Worm (Caenorhabditis elegans) whole organism, L4 larva: ENCODE measurements around the gene tofu-2.

Experiments
- D1046.2 ChIP-seq: fragments of 200-800 bp; sonication (Bioruptor generic); IDR thresholded peaks from 2 replicates; pipeline ENCODE4 v1.3.6; 2022; ENCODE audit warnings: missing genetic modification characterization, missing compliant biosample characterization
- F10B5.3 ChIP-seq: sonication (generic microtip); optimal IDR thresholded peaks from 2 replicates; lab custom pipeline; 2016; ENCODE audit warnings: mild to moderate bottlenecking, missing genetic modification characterization, missing compliant biosample characterization
- F26F4.8 ChIP-seq: fragments of 200-800 bp; sonication (Bioruptor generic); conservative IDR thresholded peaks from 2 replicates; pipeline ENCODE4 v1.3.6; 2022; ENCODE audit warnings: missing genetic modification characterization, missing compliant biosample characterization
- F37D6.2 ChIP-seq: sonication (generic microtip); optimal IDR thresholded peaks from 2 replicates; lab custom pipeline; 2016; ENCODE audit warnings: mild to moderate bottlenecking, missing genetic modification characterization, missing compliant biosample characterization
- F44E2.7 ChIP-seq: fragments of 200-800 bp; sonication (Bioruptor generic); IDR thresholded peaks from 2 replicates; pipeline ENCODE4 v2.1.2; 2022; ENCODE audit warnings: missing genetic modification characterization, missing compliant biosample characterization
- T20F7.1 ChIP-seq: fragments of 200-800 bp; sonication (Bioruptor generic); optimal IDR thresholded peaks from 2 replicates; lab custom pipeline; 2018; ENCODE audit warnings: mild to moderate bottlenecking, missing genetic modification characterization, missing compliant biosample characterization
- Y105C5A.15 ChIP-seq: fragments of 200-800 bp; sonication (Bioruptor generic); IDR thresholded peaks from 2 replicates; pipeline ENCODE4 v1.3.6; 2022; ENCODE audit warnings: missing genetic modification characterization, missing compliant biosample characterization
- ZK337.2 ChIP-seq: fragments of 200-800 bp; sonication (Bioruptor generic); IDR thresholded peaks from 2 replicates; pipeline ENCODE4 v1.3.6; 2022; ENCODE audit warnings: missing genetic modification reagents, missing genetic modification characterization, missing compliant biosample characterization
- ZK546.5 ChIP-seq, 2 experiments: sonication (generic microtip); optimal IDR thresholded peaks; 2 replicates each; lab custom pipeline; 2017; ENCODE audit warnings: missing biosample characterization in 2 of 2, missing genetic modification characterization in 2 of 2
- aly-2 ChIP-seq: sonication (generic microtip); optimal IDR thresholded peaks from 2 replicates; lab custom pipeline; 2018; ENCODE audit warnings: missing biosample characterization, missing genetic modification characterization
- ama-1 ChIP-seq: fragments of 150-350 bp; optimal IDR thresholded peaks from 2 replicates; lab custom pipeline; 2014; ENCODE audit warnings: inconsistent platforms, mixed read lengths
- ceh-20 ChIP-seq: fragments of 200-800 bp; sonication (Bioruptor generic); IDR thresholded peaks from 2 replicates; pipeline ENCODE4 v1.3.6; 2022; ENCODE audit warnings: missing genetic modification reagents, missing genetic modification characterization, missing compliant biosample characterization
- ceh-82 ChIP-seq: sonication (generic microtip); optimal IDR thresholded peaks from 2 replicates; lab custom pipeline; 2017; ENCODE audit warnings: missing biosample characterization, missing genetic modification characterization
- daf-12 ChIP-seq: fragments of 150-350 bp; optimal IDR thresholded peaks from 2 replicates; lab custom pipeline; 2014; ENCODE audit warnings: missing biosample characterization, missing genetic modification reagents, missing genetic modification characterization
- daf-8 ChIP-seq: fragments of 200-800 bp; sonication (Bioruptor generic); IDR thresholded peaks from 2 replicates; pipeline ENCODE4 v1.3.6; 2022; ENCODE audit warnings: missing genetic modification characterization, missing compliant biosample characterization
- dmd-9 ChIP-seq: fragments of 200-800 bp; sonication (Bioruptor generic); IDR thresholded peaks from 2 replicates; pipeline ENCODE4 v1.3.6; 2022; ENCODE audit warnings: missing genetic modification reagents, missing genetic modification characterization, missing compliant biosample characterization
- duxl-1 ChIP-seq: sonication (generic microtip); optimal IDR thresholded peaks from 2 replicates; lab custom pipeline; 2016; ENCODE audit warnings: mild to moderate bottlenecking, missing genetic modification characterization, moderate library complexity, missing compliant biosample characterization; ENCODE audit not compliant: poor library complexity
- dve-1 ChIP-seq: sonication (generic microtip); optimal IDR thresholded peaks from 2 replicates; lab custom pipeline; 2017; ENCODE audit warnings: antibody characterized with exemption, mild to moderate bottlenecking, missing genetic modification characterization, missing compliant biosample characterization; ENCODE audit not compliant: insufficient read depth
- fkh-10 ChIP-seq: fragments of 150-350 bp; optimal IDR thresholded peaks from 2 replicates; lab custom pipeline; 2014; ENCODE audit warnings: missing biosample characterization, missing genetic modification reagents, missing genetic modification characterization
- gei-8 ChIP-seq: fragments of 200-800 bp; sonication (Bioruptor generic); optimal IDR thresholded peaks from 2 replicates; lab custom pipeline; 2018; ENCODE audit warnings: mild to moderate bottlenecking, missing genetic modification characterization, missing compliant biosample characterization
- hif-1 ChIP-seq, 2 experiments: sonication (generic microtip); optimal IDR thresholded peaks; 2 replicates each; lab custom pipeline; 2016 to 2017; ENCODE audit warnings: missing compliant biosample characterization in 2 of 2, missing genetic modification characterization in 2 of 2, missing genetic modification reagents in 2 of 2, missing genotype in 2 of 2, mild to moderate bottlenecking in 1 of 2
- hlh-11 ChIP-seq: fragments of 200-800 bp; sonication (Bioruptor generic); optimal IDR thresholded peaks from 2 replicates; lab custom pipeline; 2018; ENCODE audit warnings: mild to moderate bottlenecking, missing genetic modification characterization, missing compliant biosample characterization
- hlh-30 ChIP-seq: sonication (generic microtip); optimal IDR thresholded peaks from 2 replicates; lab custom pipeline; 2017; ENCODE audit warnings: antibody characterized with exemption, mild to moderate bottlenecking, missing genetic modification characterization, missing compliant biosample characterization; ENCODE audit not compliant: insufficient read depth
- lin-1 ChIP-seq: fragments of 200-800 bp; sonication (Bioruptor generic); IDR thresholded peaks from 2 replicates; pipeline ENCODE4 v1.3.6; 2022; ENCODE audit warnings: missing genetic modification reagents, missing genetic modification characterization, missing compliant biosample characterization
- lin-38 ChIP-seq: fragments of 200-800 bp; sonication (Bioruptor generic); IDR thresholded peaks from 2 replicates; pipeline ENCODE4 v1.3.6; 2022; ENCODE audit warnings: missing genetic modification reagents, missing genetic modification characterization, missing compliant biosample characterization
- lsy-2 ChIP-seq, 2 experiments: fragments of 150-350 bp in 1 of 2; sonication (generic microtip) in 1 of 2; optimal IDR thresholded peaks; 2 replicates each; lab custom pipeline; 2014 to 2017; ENCODE audit warnings: missing biosample characterization in 2 of 2, missing genetic modification characterization in 2 of 2
- madf-5 ChIP-seq, 2 experiments: fragments of 200-800 bp; sonication (Bioruptor generic); IDR thresholded peaks; 2 replicates each; pipeline ENCODE4 v1.3.6; 2022; ENCODE audit warnings: missing compliant biosample characterization in 2 of 2, missing genetic modification characterization in 2 of 2
- mdl-1 ChIP-seq, 2 experiments: fragments of 150-350 bp in 1 of 2; sonication (generic microtip) in 1 of 2; optimal IDR thresholded peaks; 2 replicates each; lab custom pipeline; 2014 to 2017; ENCODE audit warnings: missing biosample characterization in 2 of 2, missing genetic modification characterization in 2 of 2
- mep-1 ChIP-seq: fragments of 150-350 bp; sonication (generic microtip); optimal IDR thresholded peaks from 3 replicates; lab custom pipeline; 2014; ENCODE audit warnings: missing biosample characterization, missing genetic modification characterization
- mes-2 ChIP-seq: sonication (generic microtip); optimal IDR thresholded peaks from 2 replicates; lab custom pipeline; 2016; ENCODE audit warnings: missing genotype, mild to moderate bottlenecking, missing genetic modification characterization, missing compliant biosample characterization; ENCODE audit not compliant: poor library complexity, severe bottlenecking
- mxl-2 ChIP-seq: fragments of 200-800 bp; sonication (Bioruptor generic); conservative IDR thresholded peaks from 2 replicates; pipeline ENCODE4 v1.3.6; 2022; ENCODE audit warnings: missing genetic modification reagents, missing genetic modification characterization, missing compliant biosample characterization
- mxl-3 ChIP-seq: fragments of 200-800 bp; sonication (Bioruptor generic); optimal IDR thresholded peaks from 2 replicates; lab custom pipeline; 2018; ENCODE audit warnings: mild to moderate bottlenecking, missing genetic modification characterization, missing compliant biosample characterization
- nhr-11 ChIP-seq: fragments of 150-350 bp; optimal IDR thresholded peaks from 2 replicates; lab custom pipeline; 2014; ENCODE audit warnings: missing biosample characterization, missing genetic modification characterization
- nhr-237 ChIP-seq: sonication (generic microtip); optimal IDR thresholded peaks from 2 replicates; lab custom pipeline; 2017; ENCODE audit warnings: missing biosample characterization, missing genetic modification characterization
- nhr-28 ChIP-seq: fragments of 150-350 bp; optimal IDR thresholded peaks from 2 replicates; lab custom pipeline; 2014; ENCODE audit warnings: missing biosample characterization, missing genetic modification characterization
- nhr-48 ChIP-seq: sonication (generic microtip); optimal IDR thresholded peaks from 2 replicates; lab custom pipeline; 2016; ENCODE audit warnings: mild to moderate bottlenecking, missing genetic modification characterization, missing compliant biosample characterization
- pha-4 ChIP-seq, 2 experiments: fragments of 150-350 bp in 1 of 2; fragments of 200-800 bp in 1 of 2; sonication (Bioruptor generic) in 1 of 2; IDR thresholded peaks in 1 of 2; optimal IDR thresholded peaks in 1 of 2; 2 replicates each; pipeline versions ENCODE4 v1.3.6 to Lab custom; 2014 to 2022; ENCODE audit warnings: missing genetic modification characterization in 2 of 2, missing genetic modification reagents in 2 of 2, missing biosample characterization in 1 of 2, missing compliant biosample characterization in 1 of 2
- pqm-1 ChIP-seq: sonication (generic microtip); optimal IDR thresholded peaks from 2 replicates; lab custom pipeline; 2017; ENCODE audit warnings: missing biosample characterization, missing genetic modification characterization
- saeg-2 ChIP-seq: fragments of 200-800 bp; sonication (Bioruptor generic); IDR thresholded peaks from 2 replicates; pipeline ENCODE4 v1.3.6; 2022; ENCODE audit warnings: missing genetic modification reagents, missing genetic modification characterization, missing compliant biosample characterization
- set-16 ChIP-seq: fragments of 200-800 bp; sonication (Bioruptor generic); IDR thresholded peaks from 2 replicates; pipeline ENCODE4 v1.3.6; 2022; ENCODE audit warnings: missing genetic modification reagents, missing genetic modification characterization, missing compliant biosample characterization
- skn-1 ChIP-seq: fragments of 150-350 bp; optimal IDR thresholded peaks from 2 replicates; lab custom pipeline; 2014; ENCODE audit warnings: missing biosample characterization, missing genetic modification characterization
- snpc-1.2 ChIP-seq: fragments of 200-800 bp; sonication (Bioruptor generic); IDR thresholded peaks from 2 replicates; pipeline ENCODE4 v1.3.6; 2022; ENCODE audit warnings: missing genetic modification reagents, missing genetic modification characterization, missing compliant biosample characterization
- spr-1 ChIP-seq: sonication (generic microtip); optimal IDR thresholded peaks from 2 replicates; lab custom pipeline; 2016; ENCODE audit warnings: mild to moderate bottlenecking, missing genetic modification characterization, missing compliant biosample characterization
- tag-97 ChIP-seq: fragments of 200-800 bp; sonication (Bioruptor generic); IDR thresholded peaks from 2 replicates; pipeline ENCODE4 v1.3.6; 2022; ENCODE audit warnings: missing genetic modification characterization, missing compliant biosample characterization
- tra-1 ChIP-seq: fragments of 200-800 bp; sonication (Bioruptor generic); IDR thresholded peaks from 2 replicates; pipeline ENCODE4 v1.3.6; 2022; ENCODE audit warnings: missing genetic modification reagents, missing genetic modification characterization, missing compliant biosample characterization
- unc-130 ChIP-seq: sonication (generic microtip); optimal IDR thresholded peaks from 2 replicates; lab custom pipeline; 2016; ENCODE audit warnings: missing genetic modification reagents, missing genetic modification characterization, missing compliant biosample characterization
- unc-39 ChIP-seq: sonication (generic microtip); optimal IDR thresholded peaks from 2 replicates; lab custom pipeline; 2017; ENCODE audit warnings: missing biosample characterization, missing genetic modification characterization
- zag-1 ChIP-seq: fragments of 150-350 bp; optimal IDR thresholded peaks from 2 replicates; lab custom pipeline; 2014; ENCODE audit warnings: missing biosample characterization, missing genetic modification characterization
- zfp-3 ChIP-seq: fragments of 200-800 bp; sonication (Bioruptor generic); conservative IDR thresholded peaks from 2 replicates; pipeline ENCODE4 v1.3.6; 2022; ENCODE audit warnings: missing genetic modification reagents, missing genetic modification characterization, missing compliant biosample characterization
- ztf-11 ChIP-seq: fragments of 150-350 bp; optimal IDR thresholded peaks from 2 replicates; lab custom pipeline; 2014; ENCODE audit warnings: missing biosample characterization, missing genetic modification characterization

tofu-2 gene

DNA sequence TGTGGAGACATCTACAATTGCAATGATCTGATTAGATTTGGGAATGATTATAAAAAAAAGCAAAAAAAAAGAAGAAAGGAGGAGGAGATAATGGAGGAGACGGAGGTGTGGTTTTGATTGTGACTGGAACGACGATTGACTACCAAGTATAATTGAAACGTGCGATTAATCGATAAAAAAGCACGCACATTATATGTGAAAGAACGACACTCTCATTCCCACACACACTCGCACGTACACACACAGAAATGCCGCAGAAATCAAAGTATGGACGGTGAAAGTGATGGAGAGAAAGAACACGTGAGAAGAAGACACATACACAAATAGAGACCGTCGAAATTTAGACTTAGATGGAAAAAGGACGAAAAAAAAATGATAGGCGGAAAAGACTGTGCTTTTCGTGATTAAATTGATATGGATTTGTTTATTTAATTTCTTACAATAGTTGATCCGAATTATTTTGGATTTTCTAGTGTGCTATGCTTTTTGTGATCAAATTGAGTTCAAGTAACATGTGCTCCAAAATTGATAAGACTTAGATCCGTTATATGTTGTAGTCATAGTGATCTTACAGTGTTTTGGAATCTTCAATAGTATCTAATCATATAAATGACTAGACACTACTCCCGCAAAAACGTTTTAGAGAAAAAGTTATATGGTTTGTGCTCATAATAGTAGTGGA lies 42.8 kb upstream of the tofu-2 start, which contains the start of gene nhr-135 (continued):
- TF ChIP-seq pha-4 (GFP tag; IDR thresholded peaks at IDR 0.05; lab: Robert Waterston, UW) (no peak), pha-4 (tag; optimal IDR thresholded peaks at IDR 0.05; lab: Kevin White, UChicago) (no peak), fkh-10 (GFP tag; lab: Kevin White, UChicago) (no peak), F44E2.7 (GFP tag; lab: Robert Waterston, UW) (no peak), lsy-2 (tag; optimal IDR thresholded peaks at IDR 0.05; lab: Kevin White, UChicago) (peak in 1 of 2 experiments; percentile 46), gei-8 (GFP tag; lab: Kevin White, UChicago) (peak; percentile 4), set-16 (no peak), zag-1 (tag; lab: Kevin White, UChicago) (no peak), F10B5.3 (tag; lab: Kevin White, UChicago) (no peak), D1046.2 (GFP tag; lab: Robert Waterston, UW) (no peak), mep-1 (tag; lab: Kevin White, UChicago) (peak; percentile 72), saeg-2 (0 out of 2 replicates have a peak, but pooled peaks have one; percentile 45), mxl-3 (GFP tag; lab: Kevin White, UChicago) (peak; percentile 87), lin-1 (GFP tag; lab: Robert Waterston, UW) (peak; percentile 62; the same call in 1 of the 2 replicates), pqm-1 (tag; lab: Kevin White, UChicago) (peak; percentile 57), F37D6.2 (tag; lab: Kevin White, UChicago) (no peak), zfp-3 (GFP tag; lab: Robert Waterston, UW) (no peak), nhr-48 (peak; percentile 89), daf-12 (tag; lab: Kevin White, UChicago) (no peak), nhr-28 (tag; lab: Kevin White, UChicago) (peak; percentile 99), hlh-11 (tag; lab: Kevin White, UChicago) (peak; percentile 93), mxl-2 (GFP tag; lab: Robert Waterston, UW) (no peak), skn-1 (tag; lab: Kevin White, UChicago) (no peak), dve-1 (tag; lab: Kevin White, UChicago) (peak; percentile 78), T20F7.1 (no peak), nhr-11 (tag; lab: Kevin White, UChicago) (no peak), ceh-82 (tag; lab: Kevin White, UChicago) (no peak), spr-1 (peak; percentile 7), hlh-30 (peak; percentile 90), mdl-1 (tag; optimal IDR thresholded peaks at IDR 0.05; lab: Kevin White, UChicago) (peak; percentile 82 to 97), dmd-9 (GFP tag; lab: Robert Waterston, UW) (no peak), unc-130 (GFP tag; lab: Kevin White, UChicago) (no peak), madf-5 (GFP tag; IDR thresholded peaks at IDR 0.05; lab: Robert Waterston, UW) (no peak), tag-97 (GFP tag; lab: Robert Waterston, UW) (no peak), Y105C5A.15 (no peak), aly-2 (tag; lab: Kevin White, UChicago) (no peak), unc-39 (tag; lab: Kevin White, UChicago) (no peak), duxl-1 (tag; lab: Kevin White, UChicago) (peak; percentile 46), ztf-11 (tag; lab: Kevin White, UChicago) (no peak), mes-2 (tag; lab: Kevin White, UChicago) (peak; percentile 57), ceh-20 (GFP tag; lab: Robert Waterston, UW) (no peak), tra-1 (GFP tag; lab: Robert Waterston, UW) (peak; percentile 76; the same call in 1 of the 2 replicates), daf-8 (GFP tag; lab: Robert Waterston, UW) (no peak), F26F4.8 (GFP tag; lab: Robert Waterston, UW) (no peak), ama-1 (lab: Kevin White, UChicago) (no peak), ZK546.5 (tag; optimal IDR thresholded peaks at IDR 0.05; lab: Kevin White, UChicago) (no peak), ZK337.2 (no peak), hif-1 (tag; optimal IDR thresholded peaks at IDR 0.05; lab: Kevin White, UChicago) (peak; percentile 26 to 95), nhr-237 (tag; lab: Kevin White, UChicago) (no peak), lin-38 (no peak), snpc-1.2 (GFP tag; lab: Robert Waterston, UW) (no peak)
